Fruit fly (Drosophila melanogaster) whole organism, adult: ENCODE results near the gene CG34265.
A peak's percentile ranks its signal among the peaks of the same experiment; 100 is the strongest.

Source experiments
- CG11617 ChIP-seq: fragments of 200-800 bp; sonication (Bioruptor generic); optimal IDR thresholded peaks from 2 replicates; lab custom pipeline; 2017; ENCODE audit warnings: mild to moderate bottlenecking, missing biosample characterization, missing genetic modification reagents, missing genetic modification characterization
- CG12768 ChIP-seq: fragments of 200-800 bp; sonication (Bioruptor generic); optimal IDR thresholded peaks from 2 replicates; lab custom pipeline; 2017; ENCODE audit warnings: missing biosample characterization, missing genetic modification characterization, mild to moderate bottlenecking, moderate library complexity, missing genetic modification reagents
- CG14711 ChIP-seq: fragments of 200-800 bp; sonication (Bioruptor generic); optimal IDR thresholded peaks from 2 replicates; lab custom pipeline; 2018; ENCODE audit warnings: missing biosample characterization, mild to moderate bottlenecking, missing genetic modification characterization, moderate library complexity
- CG1620 ChIP-seq: fragments of 200-800 bp; sonication (Bioruptor generic); optimal IDR thresholded peaks from 2 replicates; lab custom pipeline; 2016; ENCODE audit warnings: missing biosample characterization, missing genetic modification characterization
- CG33017 ChIP-seq: fragments of 200-800 bp; sonication (Bioruptor generic); optimal IDR thresholded peaks from 2 replicates; lab custom pipeline; 2018; ENCODE audit warnings: missing biosample characterization, mild to moderate bottlenecking, missing genetic modification characterization, moderate library complexity
- CG5204 ChIP-seq: fragments of 200-800 bp; sonication (Bioruptor generic); optimal IDR thresholded peaks from 2 replicates; lab custom pipeline; 2016; ENCODE audit warnings: missing biosample characterization, missing genetic modification characterization
- CG7045 ChIP-seq: fragments of 200-800 bp; sonication (Bioruptor generic); optimal IDR thresholded peaks from 2 replicates; lab custom pipeline; 2017; ENCODE audit warnings: missing biosample characterization, mild to moderate bottlenecking, missing genetic modification characterization
- CG7101 ChIP-seq: fragments of 200-800 bp; sonication (Bioruptor generic); optimal IDR thresholded peaks from 2 replicates; lab custom pipeline; 2018; ENCODE audit warnings: missing biosample characterization, mild to moderate bottlenecking, missing genetic modification characterization, moderate library complexity
- Clk ChIP-seq: fragments of 200-800 bp; sonication (Bioruptor generic); optimal IDR thresholded peaks from 2 replicates; lab custom pipeline; 2017; ENCODE audit warnings: missing biosample characterization, missing genetic modification characterization
- Crg-1 ChIP-seq: fragments of 200-800 bp; sonication (Bioruptor generic); optimal IDR thresholded peaks from 2 replicates; lab custom pipeline; 2016; ENCODE audit warnings: missing biosample characterization, missing genetic modification characterization
- Hr96 ChIP-seq: fragments of 200-800 bp; sonication (Bioruptor generic); optimal IDR thresholded peaks from 2 replicates; lab custom pipeline; 2016; ENCODE audit warnings: missing biosample characterization, missing genetic modification characterization
- Mnt ChIP-seq: fragments of 200-800 bp; sonication (Bioruptor generic); optimal IDR thresholded peaks from 2 replicates; lab custom pipeline; 2016; ENCODE audit warnings: missing biosample characterization, mild to moderate bottlenecking, missing genetic modification characterization
- bab1 ChIP-seq: fragments of 200-800 bp; sonication (Bioruptor generic); optimal IDR thresholded peaks from 3 replicates; lab custom pipeline; 2019; ENCODE audit warnings: missing biosample characterization, mild to moderate bottlenecking, missing genetic modification characterization, moderate library complexity
- cic ChIP-seq: fragments of 200-800 bp; sonication (Bioruptor generic); optimal IDR thresholded peaks from 2 replicates; lab custom pipeline; 2017; ENCODE audit warnings: missing biosample characterization, mild to moderate bottlenecking, missing genetic modification characterization, moderate library complexity
- cnc ChIP-seq, 2 experiments: fragments of >200 bp; optimal IDR thresholded peaks; 2 replicates each; lab custom pipeline; 2017
- kay ChIP-seq: fragments of 200-800 bp; sonication (Bioruptor generic); peaks from one replicate; lab custom pipeline; 2016; ENCODE audit warnings: missing biosample characterization, missing genetic modification characterization, borderline replicate concordance
- ovo ChIP-seq: fragments of 200-800 bp; sonication (Bioruptor generic); optimal IDR thresholded peaks from 2 replicates; lab custom pipeline; 2016; ENCODE audit warnings: missing biosample characterization, missing genetic modification characterization
- pad ChIP-seq: fragments of 200-800 bp; sonication (Bioruptor generic); optimal IDR thresholded peaks from 3 replicates; lab custom pipeline; 2017; ENCODE audit warnings: missing biosample characterization, missing genetic modification characterization, mild to moderate bottlenecking, moderate library complexity, missing genetic modification reagents
- tj ChIP-seq: fragments of 200-800 bp; sonication (Bioruptor generic); optimal IDR thresholded peaks from 3 replicates; lab custom pipeline; 2017; ENCODE audit warnings: missing biosample characterization, mild to moderate bottlenecking, missing genetic modification characterization, moderate library complexity
- toe ChIP-seq: fragments of 200-800 bp; sonication (Bioruptor generic); optimal IDR thresholded peaks from 2 replicates; lab custom pipeline; 2016; ENCODE audit warnings: missing biosample characterization, missing genetic modification characterization

Gene CG34265

DNA sequence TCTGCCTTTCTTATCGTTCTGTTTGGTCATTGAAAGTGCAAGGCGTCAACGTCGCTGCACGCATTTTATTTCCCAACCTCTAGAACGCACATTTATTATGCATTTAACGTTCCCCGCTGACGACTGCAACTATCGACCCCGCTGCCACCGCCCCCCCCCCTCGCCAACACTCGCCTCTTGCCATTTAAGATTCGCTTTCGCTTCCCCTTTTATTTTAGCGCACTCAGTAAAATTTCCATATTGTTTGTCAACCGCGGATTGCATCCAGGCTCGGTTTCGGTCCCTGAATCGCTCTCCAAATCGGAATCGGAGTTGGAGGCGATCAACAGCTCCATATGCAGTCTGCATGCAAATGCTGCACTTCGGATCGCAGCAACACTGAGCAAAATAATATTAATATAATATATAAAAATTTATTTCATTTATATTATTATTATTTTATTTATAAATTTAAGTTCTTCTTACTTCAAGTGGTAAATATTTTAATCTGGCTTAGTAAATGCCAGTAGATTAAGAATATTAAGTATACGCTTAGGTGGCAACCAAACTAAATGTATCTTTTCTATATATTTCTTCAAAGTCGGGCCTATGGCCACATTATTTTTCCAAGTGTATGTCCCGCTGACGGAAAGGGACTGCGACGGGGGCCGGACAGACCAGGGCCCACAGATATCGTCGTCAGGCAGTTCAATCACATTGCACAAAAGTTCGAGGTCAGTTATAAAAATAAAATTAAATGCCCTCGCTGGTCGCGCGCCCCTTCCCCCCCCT, 27.5 kb upstream of the CG34265 start:
- TF ChIP-seq Hr96 (GFP tag; lab: Kevin White, UChicago) (no peak), tj (GFP tag; lab: Kevin White, UChicago) (peak; percentile 48), ovo (GFP tag; lab: Kevin White, UChicago) (no peak), CG14711 (no peak), toe (no peak), CG7101 (tag; lab: Kevin White, UChicago) (no peak), CG12768 (GFP tag; lab: Kevin White, UChicago) (no peak), kay (GFP tag; lab: Kevin White, UChicago) (peak; percentile 9), cnc (optimal IDR thresholded peaks at IDR 0.05; lab: Kevin White, UChicago) (no peak), pad (GFP tag; lab: Kevin White, UChicago) (no peak), CG1620 (GFP tag; lab: Kevin White, UChicago) (no peak), cic (GFP tag; lab: Kevin White, UChicago) (no peak)

DNA sequence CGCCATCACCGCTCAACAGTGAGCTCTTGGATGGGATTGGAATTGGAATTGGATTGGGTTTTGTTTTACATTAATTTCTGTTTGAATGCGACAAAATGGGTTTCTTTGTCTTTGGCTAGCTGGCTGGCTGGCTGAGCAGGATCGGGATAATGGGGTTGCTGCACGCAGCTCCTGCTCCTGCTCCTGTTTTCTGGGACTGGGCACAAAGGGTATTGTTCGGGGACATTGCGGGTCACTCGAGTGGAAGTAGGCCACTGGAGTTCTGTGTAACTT, 27.0 kb upstream of the CG34265 start:
- TF ChIP-seq CG12768 (GFP tag; lab: Kevin White, UChicago): no peak
- TF ChIP-seq Hr96 (GFP tag; lab: Kevin White, UChicago): no peak
- no peak for TF ChIP-seq CG1620 (GFP tag; lab: Kevin White, UChicago)
- TF ChIP-seq kay (GFP tag; lab: Kevin White, UChicago): no peak

- TF ChIP-seq CG1620 (GFP tag; lab: Kevin White, UChicago) (no peak), CG11617 (no peak), Mnt (no peak), CG33017 (tag; lab: Kevin White, UChicago) (no peak), bab1 (GFP tag; lab: Kevin White, UChicago) (no peak), CG7101 (tag; lab: Kevin White, UChicago) (no peak), ovo (GFP tag; lab: Kevin White, UChicago) (no peak), toe (no peak), CG5204 (GFP tag; lab: Kevin White, UChicago) (no peak), pad (GFP tag; lab: Kevin White, UChicago) (no peak), Hr96 (GFP tag; lab: Kevin White, UChicago) (no peak), kay (GFP tag; lab: Kevin White, UChicago) (no peak), Crg-1 (GFP tag; lab: Kevin White, UChicago) (no peak), CG7045 (GFP tag; lab: Kevin White, UChicago) (no peak), Clk (GFP tag; lab: Kevin White, UChicago) (no peak), CG14711 (no peak), cic (GFP tag; lab: Kevin White, UChicago) (no peak), tj (GFP tag; lab: Kevin White, UChicago) (no peak), CG12768 (GFP tag; lab: Kevin White, UChicago) (no peak)
Measured at dm6 chr3L:3242121-3243083, 25.9 kb upstream of the CG34265 start.

DNA sequence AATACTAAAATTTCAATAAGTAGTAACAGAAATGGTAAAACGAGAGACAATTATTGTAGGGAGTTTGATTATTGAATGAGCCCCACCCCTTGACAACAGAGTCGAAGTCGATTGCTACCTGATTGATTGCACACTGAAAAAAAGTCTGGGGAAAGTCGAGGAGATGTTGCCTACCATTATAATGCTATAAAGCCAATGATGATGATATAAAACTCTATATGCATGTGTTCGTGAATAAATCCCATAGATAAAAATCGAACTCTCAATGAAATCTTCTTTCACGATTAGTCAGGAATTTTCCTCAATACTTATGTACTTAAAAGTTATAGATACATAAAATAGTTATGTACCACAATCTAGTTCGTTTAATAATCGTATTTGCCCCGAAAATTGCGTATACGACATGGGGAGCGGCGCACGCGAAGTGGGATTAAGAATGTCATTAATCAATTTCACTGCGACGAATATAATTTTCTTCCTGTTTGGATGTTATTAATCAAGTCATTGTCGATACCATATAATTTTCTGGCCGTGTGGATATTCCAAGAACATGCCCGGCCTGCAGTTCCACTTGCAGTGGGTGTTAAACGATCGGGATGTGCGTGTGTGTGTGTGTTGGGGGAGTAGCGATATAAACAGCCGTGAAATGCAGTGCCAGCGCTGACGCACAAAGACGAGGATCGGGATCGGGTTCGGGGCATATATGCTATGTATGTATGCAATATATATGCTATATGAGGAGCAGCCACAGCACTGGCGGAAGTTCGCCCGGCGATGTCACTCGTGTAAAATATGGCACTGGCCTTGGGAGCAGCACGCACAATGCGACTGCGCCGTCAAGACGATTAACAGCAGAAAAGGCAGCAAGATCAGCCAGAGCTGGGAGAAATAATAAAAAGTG, 23.8 kb upstream of the CG34265 start, which contains the start of gene CG12078:
TSS of gene CG12078 (minus strand) at position 51 of the 901 bp plus-strand sequence.
- TF ChIP-seq CG7045 (GFP tag; lab: Kevin White, UChicago) (no peak), kay (GFP tag; lab: Kevin White, UChicago) (no peak), cic (GFP tag; lab: Kevin White, UChicago) (no peak), Crg-1 (GFP tag; lab: Kevin White, UChicago) (no peak), CG11617 (no peak), CG33017 (tag; lab: Kevin White, UChicago) (no peak), CG12768 (GFP tag; lab: Kevin White, UChicago) (no peak), cnc (optimal IDR thresholded peaks at IDR 0.05; lab: Kevin White, UChicago) (no peak), CG5204 (GFP tag; lab: Kevin White, UChicago) (no peak), tj (GFP tag; lab: Kevin White, UChicago) (no peak), CG14711 (no peak), CG1620 (GFP tag; lab: Kevin White, UChicago) (no peak), toe (no peak), ovo (GFP tag; lab: Kevin White, UChicago) (no peak), Hr96 (GFP tag; lab: Kevin White, UChicago) (no peak), pad (GFP tag; lab: Kevin White, UChicago) (no peak), bab1 (GFP tag; lab: Kevin White, UChicago) (no peak), Mnt (no peak), CG7101 (tag; lab: Kevin White, UChicago) (no peak)

dm6 chr3L:3245189-3245588, 23.1 kb upstream of the CG34265 start:
- no peak for TF ChIP-seq ovo (GFP tag; lab: Kevin White, UChicago)
- no peak for TF ChIP-seq CG7045 (GFP tag; lab: Kevin White, UChicago)
- TF ChIP-seq tj (GFP tag; lab: Kevin White, UChicago): no peak
- TF ChIP-seq Hr96 (GFP tag; lab: Kevin White, UChicago): no peak
- TF ChIP-seq cnc (optimal IDR thresholded peaks at IDR 0.05; lab: Kevin White, UChicago): no peak
- TF ChIP-seq CG33017 (tag; lab: Kevin White, UChicago): no peak
- no peak for TF ChIP-seq CG14711
- no peak for TF ChIP-seq CG11617
- TF ChIP-seq cic (GFP tag; lab: Kevin White, UChicago): no peak
- no peak for TF ChIP-seq toe
- TF ChIP-seq kay (GFP tag; lab: Kevin White, UChicago): no peak
- TF ChIP-seq Crg-1 (GFP tag; lab: Kevin White, UChicago): no peak
